Worm (Caenorhabditis elegans) whole organism, young adult: Measurements from ENCODE around the gene ZC116.1.
A peak's percentile ranks its signal among the peaks of the same experiment; 100 is the strongest.

Experiments
- B0019.2 ChIP-seq: fragments of 200-800 bp; sonication (Bioruptor generic); conservative IDR thresholded peaks from 2 replicates; pipeline ENCODE4 v1.3.6; 2022; ENCODE audit warnings: missing genetic modification reagents, missing genetic modification characterization, missing compliant biosample characterization
- B0261.1 ChIP-seq: sonication (generic microtip); optimal IDR thresholded peaks from 2 replicates; lab custom pipeline; 2016; ENCODE audit warnings: mild to moderate bottlenecking, missing genetic modification characterization, moderate library complexity, missing compliant biosample characterization
- B0336.3 ChIP-seq: fragments of 200-800 bp; sonication (Bioruptor generic); IDR thresholded peaks from 2 replicates; pipeline ENCODE4 v1.3.6; 2022; ENCODE audit warnings: missing genetic modification characterization, missing compliant biosample characterization
- C06A6.2 ChIP-seq: fragments of 200-800 bp; sonication (Bioruptor generic); conservative IDR thresholded peaks from 2 replicates; pipeline ENCODE4 v1.3.6; 2022; ENCODE audit warnings: missing genetic modification characterization, missing compliant biosample characterization
- D2030.7 ChIP-seq: fragments of 200-800 bp; sonication (Bioruptor generic); IDR thresholded peaks from 2 replicates; pipeline ENCODE4 v1.3.6; 2022; ENCODE audit warnings: missing genetic modification reagents, missing genetic modification characterization, missing compliant biosample characterization
- F39B2.1 ChIP-seq: fragments of 200-800 bp; sonication (Bioruptor generic); IDR thresholded peaks from 2 replicates; pipeline ENCODE4 v1.3.6; 2022; ENCODE audit warnings: missing genetic modification reagents, missing genetic modification characterization, missing compliant biosample characterization
- F57A8.1 ChIP-seq: fragments of 200-800 bp; sonication (Bioruptor generic); optimal IDR thresholded peaks from 2 replicates; lab custom pipeline; 2018; ENCODE audit warnings: mild to moderate bottlenecking, missing genetic modification characterization, moderate library complexity, missing compliant biosample characterization
- F57C9.4 ChIP-seq: sonication (generic microtip); optimal IDR thresholded peaks from 2 replicates; lab custom pipeline; 2017; ENCODE audit warnings: mild to moderate bottlenecking, missing genetic modification characterization, missing compliant biosample characterization
- T07F8.4 ChIP-seq: sonication (generic microtip); optimal IDR thresholded peaks from 2 replicates; lab custom pipeline; 2016; ENCODE audit warnings: mild to moderate bottlenecking, missing genetic modification characterization, moderate library complexity, missing compliant biosample characterization
- Y53G8AR.9 ChIP-seq: fragments of 200-800 bp; sonication (Bioruptor generic); conservative IDR thresholded peaks from 2 replicates; pipeline ENCODE4 v1.3.6; 2022; ENCODE audit warnings: missing genetic modification reagents, missing genetic modification characterization, missing compliant biosample characterization
- Y56A3A.18 ChIP-seq: fragments of 200-800 bp; sonication (Bioruptor generic); IDR thresholded peaks from 2 replicates; pipeline ENCODE4 v1.3.6; 2022; ENCODE audit warnings: missing genetic modification reagents, missing genetic modification characterization, missing compliant biosample characterization
- Y67H2A.10 ChIP-seq: fragments of 200-800 bp; sonication (Bioruptor generic); conservative IDR thresholded peaks from 2 replicates; pipeline ENCODE4 v1.3.6; 2022; ENCODE audit warnings: missing genetic modification reagents, missing genetic modification characterization, missing compliant biosample characterization
- athp-1 ChIP-seq: sonication (generic microtip); optimal IDR thresholded peaks from 2 replicates; lab custom pipeline; 2017; ENCODE audit warnings: mild to moderate bottlenecking, missing genetic modification characterization, missing compliant biosample characterization
- attf-5 ChIP-seq: fragments of 200-800 bp; sonication (Bioruptor generic); optimal IDR thresholded peaks from 2 replicates; lab custom pipeline; 2018; ENCODE audit warnings: mild to moderate bottlenecking, missing genetic modification characterization, missing compliant biosample characterization
- ceh-79 ChIP-seq: sonication (generic microtip); optimal IDR thresholded peaks from 2 replicates; lab custom pipeline; 2017; ENCODE audit warnings: mild to moderate bottlenecking, missing genetic modification characterization, missing compliant biosample characterization
- die-1 ChIP-seq: sonication (generic microtip); optimal IDR thresholded peaks from 2 replicates; lab custom pipeline; 2016; ENCODE audit warnings: missing genotype, mild to moderate bottlenecking, missing genetic modification characterization, missing compliant biosample characterization
- dox-1 ChIP-seq: fragments of 200-800 bp; sonication (Bioruptor generic); IDR thresholded peaks from 2 replicates; pipeline ENCODE4 v1.3.6; 2022; ENCODE audit warnings: missing genetic modification reagents, missing genetic modification characterization, missing compliant biosample characterization
- dpff-1 ChIP-seq: sonication (generic microtip); optimal IDR thresholded peaks from 2 replicates; lab custom pipeline; 2017; ENCODE audit warnings: mild to moderate bottlenecking, missing genetic modification characterization, missing compliant biosample characterization
- efl-1 ChIP-seq: fragments of 150-350 bp; optimal IDR thresholded peaks from 2 replicates; lab custom pipeline; 2014; ENCODE audit warnings: missing biosample characterization, missing genetic modification reagents, missing genetic modification characterization
- egrh-3 ChIP-seq: fragments of 200-800 bp; sonication (Bioruptor generic); IDR thresholded peaks from 2 replicates; pipeline ENCODE4 v1.3.6; 2022; ENCODE audit warnings: missing genetic modification reagents, missing genetic modification characterization, missing compliant biosample characterization
- ekl-4 ChIP-seq: fragments of 200-800 bp; sonication (Bioruptor generic); IDR thresholded peaks from 2 replicates; pipeline ENCODE4 v1.3.6; 2022; ENCODE audit warnings: missing genetic modification reagents, missing genetic modification characterization, missing compliant biosample characterization
- him-1 ChIP-seq: sonication (generic microtip); optimal IDR thresholded peaks from 2 replicates; lab custom pipeline; 2016; ENCODE audit warnings: missing genotype, missing genetic modification reagents, missing genetic modification characterization, missing compliant biosample characterization
- hsf-1 ChIP-seq: fragments of 200-800 bp; sonication (Bioruptor generic); IDR thresholded peaks from 2 replicates; pipeline ENCODE4 v1.3.6; 2022; ENCODE audit warnings: missing genetic modification reagents, missing genetic modification characterization, missing compliant biosample characterization
- lin-26 ChIP-seq: fragments of 200-800 bp; sonication (Bioruptor generic); IDR thresholded peaks from 2 replicates; pipeline ENCODE4 v1.3.6; 2022; ENCODE audit warnings: missing genetic modification reagents, missing genetic modification characterization, missing compliant biosample characterization
- lin-35 ChIP-seq, 3 experiments: fragments of 150-350 bp in 2 of 3; sonication (generic microtip) in 1 of 3; optimal IDR thresholded peaks; 2 replicates each; lab custom pipeline; 2014 to 2018; ENCODE audit warnings: missing biosample characterization in 3 of 3, missing genetic modification characterization in 3 of 3, missing genetic modification reagents in 3 of 3
- lir-1 ChIP-seq: fragments of 200-800 bp; sonication (Bioruptor generic); conservative IDR thresholded peaks from 2 replicates; pipeline ENCODE4 v1.3.6; 2022; ENCODE audit warnings: missing genetic modification reagents, missing genetic modification characterization, missing compliant biosample characterization
- nfyb-1 ChIP-seq: fragments of 200-800 bp; sonication (Bioruptor generic); IDR thresholded peaks from 2 replicates; pipeline ENCODE4 v1.3.6; 2022; ENCODE audit warnings: missing genetic modification reagents, missing genetic modification characterization, missing compliant biosample characterization
- repo-1 ChIP-seq: sonication (generic microtip); optimal IDR thresholded peaks from 2 replicates; lab custom pipeline; 2017; ENCODE audit warnings: mild to moderate bottlenecking, missing genetic modification characterization, missing compliant biosample characterization
- sdz-38 ChIP-seq: sonication (generic microtip); optimal IDR thresholded peaks from 2 replicates; lab custom pipeline; 2016; ENCODE audit warnings: missing genotype, missing genetic modification characterization, missing compliant biosample characterization
- snpc-1.3 ChIP-seq: sonication (generic microtip); optimal IDR thresholded peaks from 2 replicates; lab custom pipeline; 2017; ENCODE audit warnings: missing genetic modification characterization, mild to moderate bottlenecking, missing compliant biosample characterization, antibody characterized with exemption, moderate library complexity, missing genotype, missing genetic modification reagents; ENCODE audit not compliant: insufficient read depth
- somi-1 ChIP-seq: fragments of 200-800 bp; sonication (Bioruptor generic); optimal IDR thresholded peaks from 2 replicates; lab custom pipeline; 2018; ENCODE audit warnings: mild to moderate bottlenecking, missing genetic modification characterization, missing compliant biosample characterization
- xnd-1 ChIP-seq: sonication (generic microtip); optimal IDR thresholded peaks from 2 replicates; lab custom pipeline; 2016; ENCODE audit warnings: missing genotype, missing genetic modification reagents, missing genetic modification characterization, missing compliant biosample characterization
- ztf-25 ChIP-seq: fragments of 200-800 bp; sonication (Bioruptor generic); IDR thresholded peaks from 2 replicates; pipeline ENCODE4 v1.3.6; 2022; ENCODE audit warnings: missing genetic modification reagents, missing genetic modification characterization, missing compliant biosample characterization
- ztf-28 ChIP-seq: fragments of 200-800 bp; sonication (Bioruptor generic); IDR thresholded peaks from 2 replicates; pipeline ENCODE4 v1.3.6; 2022; ENCODE audit warnings: missing genetic modification reagents, missing genetic modification characterization, missing compliant biosample characterization
- ztf-6 ChIP-seq: fragments of 200-800 bp; sonication (Bioruptor generic); IDR thresholded peaks from 2 replicates; pipeline ENCODE4 v1.3.6; 2022; ENCODE audit warnings: missing genetic modification reagents, missing genetic modification characterization, missing compliant biosample characterization

ZC116.1 gene

DNA sequence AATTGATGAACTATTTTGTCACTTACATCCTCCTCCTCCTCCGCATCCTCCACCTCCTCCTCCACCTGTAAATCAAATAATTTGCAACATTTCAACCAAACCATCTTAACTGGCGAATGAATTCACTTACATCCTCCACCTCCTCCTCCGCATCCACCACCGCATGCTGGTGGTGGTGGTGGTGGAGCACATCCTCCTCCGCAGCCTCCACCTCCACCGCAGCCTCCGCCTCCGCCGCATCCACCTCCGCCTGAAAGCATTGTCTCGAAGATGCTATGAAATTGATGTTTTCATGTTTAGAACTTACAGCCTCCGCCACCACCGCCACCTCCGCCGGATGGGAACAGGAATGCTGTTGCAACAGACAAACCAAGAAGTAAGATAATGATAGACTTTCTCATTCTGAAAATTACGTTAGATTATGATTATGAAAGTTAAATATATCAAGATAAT, 33.1 kb upstream of the ZC116.1 start, which contains the start of gene grl-23:
Gene grl-23, minus strand, starts transcription at position 403 of the 453 bp plus-strand sequence.
- no peak for TF ChIP-seq ztf-25
- peak; percentile 87 for TF ChIP-seq egrh-3 (GFP tag; lab: Robert Waterston, UW)
- no peak for TF ChIP-seq die-1 (tag; lab: Kevin White, UChicago)
- no peak for TF ChIP-seq athp-1
- TF ChIP-seq F57C9.4 (tag; lab: Kevin White, UChicago) = no peak
- TF ChIP-seq ekl-4 (GFP tag; lab: Robert Waterston, UW) = no peak

DNA sequence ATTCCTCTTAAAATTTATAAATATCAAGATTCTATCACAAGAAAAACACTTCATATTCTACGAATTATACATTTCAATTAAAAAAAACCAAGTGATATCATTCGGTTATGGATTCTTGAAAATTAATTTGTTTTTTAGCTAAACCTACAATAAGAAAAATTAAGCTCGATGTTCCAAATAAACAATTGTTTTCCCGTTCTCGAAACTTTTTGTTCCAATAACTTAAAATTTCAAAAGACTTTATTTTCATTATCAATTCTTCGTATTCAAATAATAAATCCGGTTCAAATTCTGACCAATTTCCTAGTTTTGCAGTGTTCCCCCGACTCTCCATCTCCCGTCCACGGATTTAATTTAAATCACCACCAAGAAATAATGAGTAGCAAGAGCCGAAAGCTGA, 30.3 kb upstream of the ZC116.1 start, which contains the start of gene E02A10.3:
Gene E02A10.3, plus strand, starts transcription at position 301 of the 400 bp plus-strand sequence.
- TF ChIP-seq B0336.3 (GFP tag; lab: Robert Waterston, UW) (no peak), efl-1 (no peak), B0019.2 (GFP tag; lab: Robert Waterston, UW) (no peak), lin-35 (GFP tag; optimal IDR thresholded peaks at IDR 0.05; lab: Kevin White, UChicago) (no peak), sdz-38 (tag; lab: Kevin White, UChicago) (no peak), nfyb-1 (GFP tag; lab: Robert Waterston, UW) (no peak), xnd-1 (no peak), lin-26 (GFP tag; lab: Robert Waterston, UW) (no peak), repo-1 (tag; lab: Kevin White, UChicago) (no peak), ekl-4 (GFP tag; lab: Robert Waterston, UW) (no peak), ztf-28 (no peak), attf-5 (no peak), ztf-6 (GFP tag; lab: Robert Waterston, UW) (no peak), lir-1 (GFP tag; lab: Robert Waterston, UW) (no peak), dpff-1 (no peak), Y53G8AR.9 (GFP tag; lab: Robert Waterston, UW) (no peak), Y56A3A.18 (GFP tag; lab: Robert Waterston, UW) (no peak)

DNA sequence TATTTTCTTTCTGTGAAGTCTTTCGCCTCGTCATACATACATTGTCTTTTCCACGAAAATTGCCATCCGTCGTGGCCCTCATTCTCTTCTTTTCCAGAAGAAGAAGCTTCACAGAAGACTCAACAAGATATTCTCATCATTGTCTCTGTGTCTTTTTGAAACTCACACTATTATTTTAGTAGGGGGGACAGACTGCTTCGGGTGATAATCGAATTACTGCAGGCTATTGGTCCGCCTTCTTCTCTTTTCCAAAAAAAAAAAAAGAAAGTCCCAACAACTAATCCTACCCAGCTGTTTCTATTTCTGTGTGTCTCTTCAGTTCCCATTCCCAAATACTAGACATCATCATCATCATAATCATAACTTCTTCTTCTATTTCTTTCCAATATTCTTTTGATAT, 26.2 kb upstream of the ZC116.1 start:
- TF ChIP-seq B0336.3 (GFP tag; lab: Robert Waterston, UW) = no peak
- TF ChIP-seq T07F8.4 = no peak
- no peak for TF ChIP-seq D2030.7
- TF ChIP-seq B0261.1 (tag; lab: Kevin White, UChicago) = no peak
- TF ChIP-seq somi-1 (GFP tag; lab: Kevin White, UChicago) = no peak
- TF ChIP-seq Y56A3A.18 (GFP tag; lab: Robert Waterston, UW) = no peak
- TF ChIP-seq him-1 = no peak
- no peak for TF ChIP-seq dox-1 (GFP tag; lab: Robert Waterston, UW)
- no peak for TF ChIP-seq hsf-1 (GFP tag; lab: Robert Waterston, UW)
- no peak for TF ChIP-seq F39B2.1 (GFP tag; lab: Robert Waterston, UW)
- no peak for TF ChIP-seq egrh-3 (GFP tag; lab: Robert Waterston, UW)
- TF ChIP-seq F57C9.4 (tag; lab: Kevin White, UChicago) = no peak
- TF ChIP-seq snpc-1.3 (tag; lab: Kevin White, UChicago) = no peak
- no peak for TF ChIP-seq F57A8.1 (GFP tag; lab: Kevin White, UChicago)
- no peak for TF ChIP-seq C06A6.2 (GFP tag; lab: Robert Waterston, UW)
- no peak for TF ChIP-seq die-1 (tag; lab: Kevin White, UChicago)
- no peak for TF ChIP-seq sdz-38 (tag; lab: Kevin White, UChicago)
- no peak for TF ChIP-seq Y67H2A.10 (GFP tag; lab: Robert Waterston, UW)
- TF ChIP-seq ceh-79 (tag; lab: Kevin White, UChicago) = no peak
